Worm (Caenorhabditis elegans): ENCODE data around the gene Y51A2D.8.
A peak's percentile ranks its signal among the peaks of the same experiment; 100 is the strongest.

Gene Y51A2D.8

ce11 chrV:18587936-18588335 is 34.3 kb upstream of the Y51A2D.8 start:
- TF ChIP-seq mbf-1 (tag; optimal IDR thresholded peaks at IDR 0.05), result no peak

- TF ChIP-seq aly-2 (tag; optimal IDR thresholded peaks at IDR 0.05) (no peak), unc-62 (GFP tag; optimal IDR thresholded peaks at IDR 0.05) (no peak), elt-3 (tag; optimal IDR thresholded peaks at IDR 0.05) (no peak), lin-11 (tag; optimal IDR thresholded peaks at IDR 0.05) (no peak), fos-1 (tag; optimal IDR thresholded peaks at IDR 0.05) (no peak), lsy-2 (tag; optimal IDR thresholded peaks at IDR 0.05) (no peak), nhr-23 (tag; optimal IDR thresholded peaks at IDR 0.05) (no peak), nhr-10 (tag; optimal IDR thresholded peaks at IDR 0.05) (no peak), nhr-25 (tag; optimal IDR thresholded peaks at IDR 0.05) (no peak), mbf-1 (tag; optimal IDR thresholded peaks at IDR 0.05) (no peak), nhr-237 (tag; optimal IDR thresholded peaks at IDR 0.05) (no peak)
These were observed 33.3 kb upstream of the Y51A2D.8 start for ce11 chrV:18586954-18587353.

DNA sequence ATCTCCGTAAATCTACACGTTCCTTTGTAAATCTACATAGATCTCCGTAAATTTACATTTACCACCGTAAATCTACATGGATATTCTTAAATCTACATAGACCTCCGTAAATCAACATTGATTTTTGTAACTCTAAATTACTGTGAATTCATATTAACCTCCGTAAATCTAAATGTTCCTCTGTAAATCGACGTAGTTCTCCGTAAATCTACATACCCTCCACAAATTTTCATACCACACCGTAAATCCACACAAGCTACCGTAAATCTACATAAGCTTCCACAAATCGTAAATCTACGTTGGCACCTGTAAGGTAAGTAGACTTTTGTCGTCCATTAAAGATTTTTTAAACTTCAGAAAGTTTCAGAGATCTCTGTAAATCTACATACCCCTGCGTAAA is 31.5 kb upstream of the Y51A2D.8 start:
- no peak for TF ChIP-seq skn-1 (tag; optimal IDR thresholded peaks at IDR 0.05)
- TF ChIP-seq C34F6.9 (tag; optimal IDR thresholded peaks at IDR 0.05), result no peak
- TF ChIP-seq snpc-4 (tag; optimal IDR thresholded peaks at IDR 0.05), result no peak
- TF ChIP-seq nhr-12 (tag; optimal IDR thresholded peaks at IDR 0.05), result no peak
- TF ChIP-seq gmeb-1 (tag; optimal IDR thresholded peaks at IDR 0.05), result no peak
- TF ChIP-seq R02D3.7 (tag; optimal IDR thresholded peaks at IDR 0.05), result no peak
- no peak for TF ChIP-seq nhr-11 (tag; optimal IDR thresholded peaks at IDR 0.05)
- TF ChIP-seq ama-1 (optimal IDR thresholded peaks at IDR 0.05), result no peak
- TF ChIP-seq nhr-10 (tag; optimal IDR thresholded peaks at IDR 0.05), result no peak
- no peak for TF ChIP-seq ceh-82 (tag; optimal IDR thresholded peaks at IDR 0.05)
- no peak for TF ChIP-seq F13H6.1 (tag; optimal IDR thresholded peaks at IDR 0.05)
- no peak for TF ChIP-seq unc-55 (GFP tag; optimal IDR thresholded peaks at IDR 0.05)
- TF ChIP-seq blmp-1 (tag; optimal IDR thresholded peaks at IDR 0.05; ENCODE audit: insufficient read depth), result no peak
- no peak for TF ChIP-seq sem-4 (tag; optimal IDR thresholded peaks at IDR 0.05)

DNA sequence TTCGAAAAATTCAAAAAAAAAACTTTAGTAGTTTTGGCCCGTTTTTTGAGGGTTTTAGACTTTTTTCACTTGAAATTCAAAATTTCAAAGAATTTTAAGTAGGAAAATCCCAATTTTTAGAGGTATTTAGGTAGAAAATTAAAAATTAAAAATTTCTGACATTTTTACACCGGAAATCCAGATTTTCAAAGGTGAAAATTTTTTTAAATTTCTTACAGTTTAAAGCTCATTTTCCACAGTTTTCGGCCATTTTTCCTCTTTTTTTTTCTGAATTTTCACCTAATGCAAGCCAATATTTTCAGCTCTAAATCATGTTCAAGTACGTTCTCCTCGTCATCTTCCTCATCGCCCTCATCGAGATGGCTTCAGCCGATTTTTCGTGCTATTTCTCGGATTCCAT is 28.7 kb upstream of the Y51A2D.8 start, which contains the start of gene txt-14:
Gene txt-14, plus strand, starts transcription at position 301 of the 400 bp plus-strand sequence.
- no peak for TF ChIP-seq sma-3 (GFP tag; optimal IDR thresholded peaks at IDR 0.05)
- no peak for TF ChIP-seq mdl-1 (tag; optimal IDR thresholded peaks at IDR 0.05)
- TF ChIP-seq ceh-82 (tag; optimal IDR thresholded peaks at IDR 0.05), result no peak
- TF ChIP-seq skn-1 (tag; optimal IDR thresholded peaks at IDR 0.05), result no peak
- no peak for TF ChIP-seq ztf-4 (tag; optimal IDR thresholded peaks at IDR 0.05)

ce11 chrV:18581393-18582113 is 27.9 kb upstream of the Y51A2D.8 start:
- peak in 1 of 2 experiments; percentile 51 for TF ChIP-seq lsy-2 (tag; optimal IDR thresholded peaks at IDR 0.05)
- peak; percentile 39 for TF ChIP-seq mab-5 (tag; optimal IDR thresholded peaks at IDR 0.05)
- TF ChIP-seq nhr-129 (tag; optimal IDR thresholded peaks at IDR 0.05), result peak; percentile 77
- peak; percentile 30 for TF ChIP-seq C34F6.9 (tag; optimal IDR thresholded peaks at IDR 0.05)
- peak; percentile 65 for TF ChIP-seq sma-9 (GFP tag; optimal IDR thresholded peaks at IDR 0.05)
- TF ChIP-seq sma-9 (tag; optimal IDR thresholded peaks at IDR 0.05), result no peak
- TF ChIP-seq nhr-77 (tag; optimal IDR thresholded peaks at IDR 0.05), result no peak
- peak; percentile 68 for TF ChIP-seq F13H6.1 (tag; optimal IDR thresholded peaks at IDR 0.05)
- no peak for TF ChIP-seq lin-13 (GFP tag; optimal IDR thresholded peaks at IDR 0.05)

ce11 chrV:18579684-18580083 is 26.0 kb upstream of the Y51A2D.8 start, which contains the start of gene Y51A2D.13:
Gene Y51A2D.13, minus strand, starts transcription at chrV:18579784.
- TF ChIP-seq sma-3 (GFP tag; optimal IDR thresholded peaks at IDR 0.05) (no peak), nhr-10 (tag; optimal IDR thresholded peaks at IDR 0.05) (no peak), zag-1 (tag; optimal IDR thresholded peaks at IDR 0.05) (no peak), lin-13 (GFP tag; optimal IDR thresholded peaks at IDR 0.05) (no peak), nhr-237 (tag; optimal IDR thresholded peaks at IDR 0.05) (no peak), F13H6.1 (tag; optimal IDR thresholded peaks at IDR 0.05) (no peak), ceh-82 (tag; optimal IDR thresholded peaks at IDR 0.05) (no peak), nhr-12 (tag; optimal IDR thresholded peaks at IDR 0.05) (no peak), unc-62 (GFP tag; optimal IDR thresholded peaks at IDR 0.05) (no peak), nhr-11 (tag; optimal IDR thresholded peaks at IDR 0.05) (no peak), mdl-1 (tag; optimal IDR thresholded peaks at IDR 0.05) (no peak), fos-1 (tag; optimal IDR thresholded peaks at IDR 0.05) (no peak), nhr-129 (tag; optimal IDR thresholded peaks at IDR 0.05) (no peak), skn-1 (tag; optimal IDR thresholded peaks at IDR 0.05) (no peak)
